Fruit fly (Drosophila melanogaster): ENCODE data around the gene Hmgcr.

Gene Hmgcr

dm6 chr3R:23783961-23784360 lies 50.8 kb downstream of the Hmgcr start (continued):
- no peak for TF ChIP-seq pros (GFP tag; optimal IDR thresholded peaks at IDR 0.05)
- peak; percentile 54 for TF ChIP-seq tup (GFP tag; optimal IDR thresholded peaks at IDR 0.05)
- TF ChIP-seq zfh2 (GFP tag; optimal IDR thresholded peaks at IDR 0.05): no peak
- no peak for TF ChIP-seq dimm (GFP tag; IDR thresholded peaks at IDR 0.05)
- no peak for TF ChIP-seq hkb (optimal IDR thresholded peaks at IDR 0.05)
- peak; percentile 77 for TF ChIP-seq hkb (GFP tag; IDR thresholded peaks at IDR 0.05)
- peak; percentile 85 for TF ChIP-seq CG15601 (tag; optimal IDR thresholded peaks at IDR 0.05)
- peak; percentile 27 for TF ChIP-seq HLH54F (GFP tag; optimal IDR thresholded peaks at IDR 0.05)
- peak; percentile 35 for TF ChIP-seq CG4328 (GFP tag; optimal IDR thresholded peaks at IDR 0.05)
- peak; percentile 66 for TF ChIP-seq HLH3B (GFP tag; IDR thresholded peaks at IDR 0.05)
- TF ChIP-seq Dbx (GFP tag; IDR thresholded peaks at IDR 0.05): no peak
- TF ChIP-seq wek (GFP tag; optimal IDR thresholded peaks at IDR 0.05): no peak
- peak; percentile 89 for TF ChIP-seq Ssrp (tag; optimal IDR thresholded peaks at IDR 0.05)
- TF ChIP-seq CG7839 (tag; optimal IDR thresholded peaks at IDR 0.05): peak; percentile 83
- peak; percentile 84 for TF ChIP-seq oc (tag; optimal IDR thresholded peaks at IDR 0.05)
- TF ChIP-seq bowl (GFP tag; IDR thresholded peaks at IDR 0.05): no peak
- TF ChIP-seq lov (optimal IDR thresholded peaks at IDR 0.05): no peak
- TF ChIP-seq lov (GFP tag; IDR thresholded peaks at IDR 0.05): no peak
- peak; percentile 87 to 92 for TF ChIP-seq bsh (GFP tag; optimal IDR thresholded peaks at IDR 0.05)
- TF ChIP-seq CG10959 (GFP tag; IDR thresholded peaks at IDR 0.05): peak; percentile 53; the same call in 1 of the 2 replicates
- peak; percentile 4 for TF ChIP-seq CG2116 (GFP tag; optimal IDR thresholded peaks at IDR 0.05)
- 0 out of 2 replicates have a peak, but pooled peaks have one; percentile 21 for TF ChIP-seq CG5953 (GFP tag; IDR thresholded peaks at IDR 0.05)
- TF ChIP-seq ro (GFP tag; IDR thresholded peaks at IDR 0.05): peak; percentile 32; the same call in 1 of the 2 replicates
- 0 out of 2 replicates have a peak, but pooled peaks have one; percentile 16 for TF ChIP-seq CG31224 (GFP tag; IDR thresholded peaks at IDR 0.05)
- TF ChIP-seq CG9609 (GFP tag; optimal IDR thresholded peaks at IDR 0.05): peak; percentile 36
- TF ChIP-seq twi (tag; optimal IDR thresholded peaks at IDR 0.05): peak; percentile 74
- TF ChIP-seq Opbp (GFP tag; IDR thresholded peaks at IDR 0.05; ENCODE audit: partially characterized antibody): no peak
- TF ChIP-seq CG13894 (tag; optimal IDR thresholded peaks at IDR 0.05): no peak
- TF ChIP-seq kay (GFP tag; optimal IDR thresholded peaks at IDR 0.05): no peak
- TF ChIP-seq CG1602 (GFP tag; optimal IDR thresholded peaks at IDR 0.05): peak; percentile 72
- TF ChIP-seq CG14441 (GFP tag; IDR thresholded peaks at IDR 0.05): peak; percentile 58
- TF ChIP-seq CG10979 (tag; optimal IDR thresholded peaks at IDR 0.05): peak; percentile 92
- TF ChIP-seq br (optimal IDR thresholded peaks at IDR 0.05): no peak
- TF ChIP-seq Camta (GFP tag; optimal IDR thresholded peaks at IDR 0.05): peak; percentile 59
- TF ChIP-seq Dll (GFP tag; IDR thresholded peaks at IDR 0.05; ENCODE audit: partially characterized antibody): no peak
- TF ChIP-seq H2.0 (GFP tag; IDR thresholded peaks at IDR 0.05): peak; percentile 57
- TF ChIP-seq onecut (GFP tag; IDR thresholded peaks at IDR 0.05): peak; percentile 49
- peak; percentile 16; the same call in 1 of the 2 replicates for TF ChIP-seq E2f2 (GFP tag; IDR thresholded peaks at IDR 0.05)
- TF ChIP-seq grau (tag; optimal IDR thresholded peaks at IDR 0.05): peak; percentile 75
- peak; percentile 90 for TF ChIP-seq CG14710 (tag; optimal IDR thresholded peaks at IDR 0.05)
- no peak for TF ChIP-seq CG13287 (GFP tag; IDR thresholded peaks at IDR 0.05; ENCODE audit: partially characterized antibody)
- TF ChIP-seq Sin3A (optimal IDR thresholded peaks at IDR 0.05): no peak
- TF ChIP-seq sd (tag; optimal IDR thresholded peaks at IDR 0.05): no peak
- peak; percentile 48 for TF ChIP-seq CG7786 (GFP tag; optimal IDR thresholded peaks at IDR 0.05)
- no peak for TF ChIP-seq pita (GFP tag; optimal IDR thresholded peaks at IDR 0.05)
- peak; percentile 75 for TF ChIP-seq CG12219 (GFP tag; optimal IDR thresholded peaks at IDR 0.05)
- no peak for TF ChIP-seq insv (GFP tag; optimal IDR thresholded peaks at IDR 0.05)
- TF ChIP-seq Rfx (GFP tag; IDR thresholded peaks at IDR 0.05): no peak
- peak in 1 of 2 experiments; percentile 46 for TF ChIP-seq Hr78 (GFP tag; optimal IDR thresholded peaks at IDR 0.05)
- TF ChIP-seq Side (GFP tag; optimal IDR thresholded peaks at IDR 0.05): peak; percentile 39
- TF ChIP-seq CG12155 (GFP tag; optimal IDR thresholded peaks at IDR 0.05): peak; percentile 37
- no peak for TF ChIP-seq CG13624 (GFP tag; optimal IDR thresholded peaks at IDR 0.05)
